Fruit fly (Drosophila melanogaster) whole organism, larva: ENCODE measurements around the gene CG11672.

Source experiments
- noc ChIP-seq: fragments of 200-800 bp; sonication (Bioruptor generic); optimal IDR thresholded peaks from 3 replicates; lab custom pipeline; 2019; ENCODE audit warnings: missing biosample characterization, mild to moderate bottlenecking, missing genetic modification characterization, moderate library complexity

CG11672 gene

dm6 chr3R:8290478-8290877 lies at the start of gene CG11672:
Gene CG11672 (minus strand): TSS chr3R:8290578.
- TF ChIP-seq noc = no peak

dm6 chr3R:8336012-8336567 lies 45.7 kb upstream of the CG11672 start:
- TF ChIP-seq noc = no peak

- no peak for TF ChIP-seq noc
Observed at dm6 chr3R:8334982-8335381, 44.6 kb upstream of the CG11672 start.

- TF ChIP-seq noc = no peak
Observed at dm6 chr3R:8334471-8334783, 44.0 kb upstream of the CG11672 start.

- no peak for TF ChIP-seq noc
Observed at dm6 chr3R:8333768-8334470, 43.5 kb upstream of the CG11672 start, which contains the start of gene Poxm. Gene Poxm (minus strand): TSS chr3R:8333792.

dm6 chr3R:8329628-8330027 lies 39.2 kb upstream of the CG11672 start:
- TF ChIP-seq noc = no peak

dm6 chr3R:8327967-8328789 lies 37.8 kb upstream of the CG11672 start:
- no peak for TF ChIP-seq noc

dm6 chr3R:8326884-8327283 lies 36.5 kb upstream of the CG11672 start:
- no peak for TF ChIP-seq noc

dm6 chr3R:8324016-8324415 lies 33.6 kb upstream of the CG11672 start, which contains the start of gene CG7443:
Gene CG7443 (plus strand): TSS chr3R:8324316.
- TF ChIP-seq noc = no peak

- TF ChIP-seq noc = no peak
Observed at dm6 chr3R:8321447-8321846, 31.1 kb upstream of the CG11672 start, which contains the start of gene Or85a. Gene Or85a (plus strand): TSS chr3R:8321747.

dm6 chr3R:8317709-8318335 lies 27.4 kb upstream of the CG11672 start:
- TF ChIP-seq noc = no peak

dm6 chr3R:8317215-8317614 lies 26.8 kb upstream of the CG11672 start, which contains the start of gene Ctr1B:
Gene Ctr1B (plus strand): TSS chr3R:8317612.
- TF ChIP-seq noc = peak; percentile 44

- no peak for TF ChIP-seq noc
Observed at dm6 chr3R:8316344-8317105, 26.1 kb upstream of the CG11672 start, which contains the start of gene Coq2. Gene Coq2 (minus strand): TSS chr3R:8316543.

- TF ChIP-seq noc = no peak
Observed at dm6 chr3R:8313038-8313437, 22.7 kb upstream of the CG11672 start, which contains the start of gene CG7483. Gene CG7483 (plus strand): TSS chr3R:8313208.

dm6 chr3R:8312037-8312436 lies 21.7 kb upstream of the CG11672 start, which contains the start of the genes CG11694 and CG11698:
Gene CG11694 (minus strand): TSS chr3R:8312137.
Gene CG11698 (plus strand): TSS chr3R:8312188.
- TF ChIP-seq noc = no peak

- no peak for TF ChIP-seq noc
Observed at dm6 chr3R:8310678-8311077, 20.3 kb upstream of the CG11672 start, which contains the start of gene CG11693. Gene CG11693 (minus strand): TSS chr3R:8310778.
